Fruit fly (Drosophila melanogaster): ENCODE measurements around the gene CG13895.

CG13895 gene

DNA sequence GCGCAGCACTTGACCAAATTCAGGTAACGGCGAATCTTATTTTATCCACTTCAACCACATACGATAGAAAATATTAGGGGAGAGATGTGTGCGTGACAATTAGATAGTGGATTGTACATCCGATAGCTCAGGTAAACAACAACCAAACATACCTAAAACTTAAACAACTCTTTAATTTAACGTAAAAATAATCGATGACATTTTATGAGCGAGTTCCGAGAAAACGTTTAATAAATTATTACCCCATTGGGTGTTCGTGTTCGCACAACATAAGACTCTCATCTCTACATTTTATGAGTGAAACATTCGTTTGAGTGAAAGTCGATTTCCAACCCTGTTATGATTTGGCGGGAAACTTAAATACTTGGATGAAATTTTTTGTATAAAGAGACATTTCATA lies 27.7 kb downstream of the CG13895 start, which contains the start of gene CG17129 (continued):
- TF ChIP-seq acj6 (GFP tag; optimal IDR thresholded peaks at IDR 0.05): peak; percentile 42
- TF ChIP-seq salr (GFP tag; optimal IDR thresholded peaks at IDR 0.05): no peak
- no peak for TF ChIP-seq dac (GFP tag; optimal IDR thresholded peaks at IDR 0.05)
- no peak for TF ChIP-seq CG16779 (tag; optimal IDR thresholded peaks at IDR 0.05)
- peak; percentile 65 for TF ChIP-seq lz (GFP tag; optimal IDR thresholded peaks at IDR 0.05)
- TF ChIP-seq Blimp-1 (GFP tag; optimal IDR thresholded peaks at IDR 0.05): peak; percentile 26
- no peak for TF ChIP-seq CG1621 (tag; optimal IDR thresholded peaks at IDR 0.05)
- no peak for TF ChIP-seq CG11762 (GFP tag; optimal IDR thresholded peaks at IDR 0.05; ENCODE audit: insufficient read depth)
- TF ChIP-seq Hr4 (GFP tag; optimal IDR thresholded peaks at IDR 0.05): peak; percentile 60
- TF ChIP-seq Smox (GFP tag; optimal IDR thresholded peaks at IDR 0.05): peak; percentile 54
- TF ChIP-seq Sox14 (GFP tag; optimal IDR thresholded peaks at IDR 0.05): peak; percentile 31
- TF ChIP-seq eg (GFP tag; IDR thresholded peaks at IDR 0.05): no peak
- TF ChIP-seq CG8119 (GFP tag; IDR thresholded peaks at IDR 0.05): no peak
- TF ChIP-seq CG10631 (GFP tag; optimal IDR thresholded peaks at IDR 0.05): peak; percentile 52
- no peak for TF ChIP-seq CG6792 (GFP tag; optimal IDR thresholded peaks at IDR 0.05)
- peak; percentile 2 for TF ChIP-seq CG3032 (tag; optimal IDR thresholded peaks at IDR 0.05)
- peak; percentile 26 for TF ChIP-seq vri (GFP tag; optimal IDR thresholded peaks at IDR 0.05)
- no peak for TF ChIP-seq fd85E (GFP tag; optimal IDR thresholded peaks at IDR 0.05)
- peak; percentile 77 for TF ChIP-seq esn (GFP tag; optimal IDR thresholded peaks at IDR 0.05)
- TF ChIP-seq CG6163 (GFP tag; IDR thresholded peaks at IDR 0.05): peak; percentile 31; the same call in 1 of the 3 replicates
- no peak for TF ChIP-seq CG11902 (GFP tag; optimal IDR thresholded peaks at IDR 0.05)
- TF ChIP-seq Sox102F (GFP tag; optimal IDR thresholded peaks at IDR 0.05): peak; percentile 59
- TF ChIP-seq Ets21C (GFP tag; optimal IDR thresholded peaks at IDR 0.05): peak; percentile 53
- TF ChIP-seq fd59A (GFP tag; optimal IDR thresholded peaks at IDR 0.05): no peak
- no peak for TF ChIP-seq CG15336 (GFP tag; IDR thresholded peaks at IDR 0.05)
- peak; percentile 9 for TF ChIP-seq Ets96B (tag; optimal IDR thresholded peaks at IDR 0.05)

DNA sequence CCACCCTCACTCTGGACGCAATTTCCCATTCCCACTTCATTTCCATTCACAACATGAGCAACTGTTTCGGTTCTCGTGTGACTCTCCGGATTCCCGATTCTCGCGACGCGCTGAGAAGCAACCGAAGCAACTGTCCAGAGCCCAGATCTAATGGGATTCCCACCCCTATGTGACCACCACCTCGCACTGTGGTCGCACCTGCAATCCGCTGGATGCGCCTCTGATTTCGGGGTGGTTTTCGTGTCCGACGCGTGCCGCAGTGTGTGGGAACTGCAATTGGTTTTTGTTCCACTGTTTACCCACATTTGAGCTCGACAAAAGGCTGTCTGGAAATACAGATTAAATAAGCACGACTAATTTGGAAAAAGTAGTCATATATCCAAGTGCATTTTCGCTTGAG lies 32.1 kb downstream of the CG13895 start:
- no peak for TF ChIP-seq CG6808 (GFP tag; optimal IDR thresholded peaks at IDR 0.05)
- no peak for TF ChIP-seq dac (GFP tag; optimal IDR thresholded peaks at IDR 0.05)
- TF ChIP-seq CG9139 (GFP tag; optimal IDR thresholded peaks at IDR 0.05): no peak
- no peak for TF ChIP-seq CG16779 (tag; optimal IDR thresholded peaks at IDR 0.05)

DNA sequence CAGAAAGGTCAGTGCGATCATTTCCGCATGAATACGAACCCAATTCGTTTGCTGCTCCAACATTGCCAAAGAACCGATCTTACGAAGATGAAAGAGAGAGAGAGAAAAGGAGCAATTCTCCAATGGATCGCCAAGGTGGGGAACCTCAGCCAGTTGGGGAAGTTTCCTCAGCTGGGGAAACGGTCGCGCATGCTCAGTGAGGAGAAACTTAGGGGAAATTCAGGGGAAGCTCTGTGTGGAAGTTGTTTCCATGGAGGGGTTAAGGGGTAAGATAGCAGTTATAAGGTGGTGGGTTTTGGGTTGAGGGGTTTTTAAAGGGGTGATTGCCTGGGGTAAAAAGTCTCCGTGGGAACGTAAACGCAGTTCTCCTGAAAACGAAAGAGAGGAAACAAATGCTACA lies 34.7 kb downstream of the CG13895 start:
- no peak for TF ChIP-seq Eip75B (GFP tag; optimal IDR thresholded peaks at IDR 0.05)
- peak; percentile 59 for TF ChIP-seq dsx (GFP tag; optimal IDR thresholded peaks at IDR 0.05; ENCODE audit: poor library complexity, severe bottlenecking)

DNA sequence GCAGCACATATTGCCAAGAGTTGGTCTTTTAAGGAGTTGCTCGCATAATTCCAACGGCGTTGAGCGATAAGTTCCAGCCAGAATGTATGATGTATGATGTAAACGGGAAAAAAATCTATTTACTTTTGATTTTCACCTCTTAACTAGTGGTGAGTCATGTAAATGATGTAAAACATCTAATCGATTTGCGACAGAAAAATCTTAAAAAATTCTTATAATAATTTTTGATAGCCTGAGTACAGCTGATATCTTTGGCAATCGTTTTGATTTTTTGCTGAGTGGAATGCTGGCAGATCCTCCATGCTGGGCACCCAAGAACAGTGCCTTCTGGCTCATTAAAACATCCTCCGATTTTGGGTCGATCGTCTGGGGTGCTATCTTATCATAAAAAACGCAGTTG lies 41.5 kb downstream of the CG13895 start:
- peak; percentile 7 for TF ChIP-seq CG6808 (GFP tag; optimal IDR thresholded peaks at IDR 0.05)
- no peak for TF ChIP-seq CG8632 (GFP tag; optimal IDR thresholded peaks at IDR 0.05)
- peak; percentile 58 for TF ChIP-seq Eip78C (GFP tag)
- TF ChIP-seq achi (GFP tag; optimal IDR thresholded peaks at IDR 0.05): no peak
- peak; percentile 42 for TF ChIP-seq topi (GFP tag; optimal IDR thresholded peaks at IDR 0.05)
- TF ChIP-seq Ets96B (tag; optimal IDR thresholded peaks at IDR 0.05): peak; percentile 25
- peak; percentile 11 for TF ChIP-seq pdm3 (GFP tag; optimal IDR thresholded peaks at IDR 0.05)
- TF ChIP-seq CG3919 (GFP tag; optimal IDR thresholded peaks at IDR 0.05): peak; percentile 14
- TF ChIP-seq esn (GFP tag; optimal IDR thresholded peaks at IDR 0.05): peak; percentile 53
- TF ChIP-seq svp (GFP tag): peak; percentile 72
- TF ChIP-seq CG6276 (GFP tag; optimal IDR thresholded peaks at IDR 0.05): no peak
- no peak for TF ChIP-seq CG11762 (GFP tag; optimal IDR thresholded peaks at IDR 0.05; ENCODE audit: insufficient read depth)
- no peak for TF ChIP-seq CG34406 (GFP tag; optimal IDR thresholded peaks at IDR 0.05)
- peak; percentile 4 for TF ChIP-seq vri (GFP tag; optimal IDR thresholded peaks at IDR 0.05)
- TF ChIP-seq lz (GFP tag; optimal IDR thresholded peaks at IDR 0.05): peak; percentile 22
- TF ChIP-seq CG6854 (GFP tag; optimal IDR thresholded peaks at IDR 0.05): no peak
- peak; percentile 15 for TF ChIP-seq CG10669 (GFP tag; optimal IDR thresholded peaks at IDR 0.05)
- TF ChIP-seq cyc (GFP tag; optimal IDR thresholded peaks at IDR 0.05): peak; percentile 12
- TF ChIP-seq Sox14 (GFP tag; optimal IDR thresholded peaks at IDR 0.05): peak; percentile 8
- TF ChIP-seq Met (GFP tag; optimal IDR thresholded peaks at IDR 0.05): peak; percentile 54
- peak; percentile 34 for TF ChIP-seq Sox102F (GFP tag; optimal IDR thresholded peaks at IDR 0.05)
- no peak for TF ChIP-seq CG11294 (GFP tag; IDR thresholded peaks at IDR 0.05)
- TF ChIP-seq Hr39 (GFP tag; optimal IDR thresholded peaks at IDR 0.05): peak; percentile 36
- TF ChIP-seq Gug (GFP tag; IDR thresholded peaks at IDR 0.05): no peak
- TF ChIP-seq CG31627 (GFP tag; optimal IDR thresholded peaks at IDR 0.05): peak; percentile 38
- TF ChIP-seq Smox (GFP tag; optimal IDR thresholded peaks at IDR 0.05): peak; percentile 41
- TF ChIP-seq CG6163 (GFP tag; IDR thresholded peaks at IDR 0.05): no peak
